Fruit fly (Drosophila melanogaster): Measurements from ENCODE around the gene CG33766.

DNA sequence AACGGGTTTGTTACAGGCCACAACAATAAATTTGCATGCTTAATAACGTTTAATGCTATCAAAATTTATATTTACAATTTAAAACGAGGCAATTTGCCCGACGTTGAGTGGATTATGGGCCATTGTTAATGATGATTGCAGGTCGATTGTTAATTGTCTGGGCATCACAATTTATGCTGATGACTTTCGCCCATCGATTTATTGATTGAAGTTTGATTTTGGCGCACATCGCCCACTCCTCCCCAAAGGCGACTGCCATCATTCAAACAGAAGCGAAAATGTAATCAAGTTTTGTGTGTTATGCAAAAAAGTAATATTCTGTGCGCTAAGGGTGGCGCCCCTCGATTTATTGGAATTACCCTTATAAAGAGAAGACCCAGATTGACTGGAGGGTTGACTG, 38.4 kb upstream of the CG33766 start:
- TF ChIP-seq psq (optimal IDR thresholded peaks at IDR 0.05) (no peak), Dll (optimal IDR thresholded peaks at IDR 0.05) (no peak), usp (GFP tag; optimal IDR thresholded peaks at IDR 0.05) (no peak), CG8478 (optimal IDR thresholded peaks at IDR 0.05) (no peak), pan (optimal IDR thresholded peaks at IDR 0.05) (no peak)
